Worm (Caenorhabditis elegans) whole organism, mixed stage, embryonic: ENCODE measurements around the gene selt-1.1.

Experiments
- elt-1 ChIP-seq: sonication (generic microtip); optimal IDR thresholded peaks from 2 replicates; lab custom pipeline; 2017; ENCODE audit warnings: missing genetic modification characterization, mild to moderate bottlenecking, missing compliant biosample characterization, antibody characterized with exemption, moderate library complexity, borderline replicate concordance; ENCODE audit not compliant: insufficient read depth
- elt-3 ChIP-seq: fragments of 150-350 bp; optimal IDR thresholded peaks from 2 replicates; lab custom pipeline; 2014; ENCODE audit warnings: missing biosample characterization, missing genetic modification characterization
- lin-13 ChIP-seq: fragments of 150-350 bp; optimal IDR thresholded peaks from 2 replicates; lab custom pipeline; 2014; ENCODE audit warnings: missing biosample characterization, missing genetic modification characterization
- nhr-28 ChIP-seq: fragments of 150-350 bp; optimal IDR thresholded peaks from 2 replicates; lab custom pipeline; 2014; ENCODE audit warnings: missing biosample characterization, missing genetic modification characterization
- snpc-4 ChIP-seq: fragments of 150-350 bp; optimal IDR thresholded peaks from 2 replicates; lab custom pipeline; 2014; ENCODE audit warnings: missing biosample characterization, missing genetic modification characterization
- unc-62 ChIP-seq: fragments of 150-350 bp; optimal IDR thresholded peaks from 2 replicates; lab custom pipeline; 2014; ENCODE audit warnings: missing biosample characterization, missing genetic modification reagents, missing genetic modification characterization
- zip-8 ChIP-seq: fragments of 150-350 bp; optimal IDR thresholded peaks from 2 replicates; lab custom pipeline; 2014; ENCODE audit warnings: missing biosample characterization, missing genetic modification characterization
- ztf-11 ChIP-seq: fragments of 150-350 bp; optimal IDR thresholded peaks from 2 replicates; lab custom pipeline; 2014; ENCODE audit warnings: missing biosample characterization, missing genetic modification characterization

- TF ChIP-seq elt-1 (tag; lab: Kevin White, UChicago) = no peak
- no peak for TF ChIP-seq nhr-28 (tag; lab: Kevin White, UChicago)
- TF ChIP-seq lin-13 = no peak
- TF ChIP-seq zip-8 (tag; lab: Kevin White, UChicago) = no peak
- no peak for TF ChIP-seq snpc-4
- TF ChIP-seq elt-3 (tag; lab: Kevin White, UChicago) = no peak
- no peak for TF ChIP-seq unc-62 (GFP tag; lab: Kevin White, UChicago)
- TF ChIP-seq ztf-11 (tag; lab: Kevin White, UChicago) = no peak
Observed at ce11 chrX:11585894-11586293, 39.6 kb upstream of the selt-1.1 start.
